Worm (Caenorhabditis elegans): ENCODE results near the gene F58D12.1.

F58D12.1 gene

DNA sequence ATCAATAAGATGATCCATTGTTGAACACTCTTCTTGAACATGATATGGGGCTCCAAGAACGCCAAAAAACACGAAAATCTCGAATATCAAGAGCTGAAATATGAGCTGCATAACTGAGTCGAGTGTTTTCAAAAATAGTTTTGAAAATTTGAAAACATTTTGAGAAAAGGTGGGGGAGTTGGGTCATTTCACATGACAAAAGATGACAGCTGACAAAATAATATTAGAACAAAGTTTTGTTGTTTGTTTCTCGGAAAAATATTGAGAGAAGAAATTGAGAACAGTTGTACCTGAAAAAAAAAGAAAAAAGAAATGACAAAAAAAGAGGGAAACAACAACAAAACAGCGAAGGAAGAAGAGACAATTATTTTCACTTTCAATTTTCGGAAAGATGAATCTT, 49.1 kb downstream of the F58D12.1 start, which contains the start of the genes D1086.2 and D1086.1:
Gene D1086.2 (minus strand): TSS at position 150 of the 400 bp plus-strand sequence.
Gene D1086.1 (plus strand): TSS at position 340 of the 400 bp plus-strand sequence.
- TF ChIP-seq klf-2 (GFP tag; conservative IDR thresholded peaks at IDR 0.05) (no peak), cog-1 (tag; optimal IDR thresholded peaks at IDR 0.05) (no peak), ztf-23 (GFP tag; IDR thresholded peaks at IDR 0.05) (no peak), ztf-29 (GFP tag; IDR thresholded peaks at IDR 0.05) (no peak), T22C8.4 (GFP tag; IDR thresholded peaks at IDR 0.05) (no peak), med-1 (GFP tag; optimal IDR thresholded peaks at IDR 0.05; ENCODE audit: insufficient read depth) (no peak), flt-1 (GFP tag; IDR thresholded peaks at IDR 0.05) (no peak), tab-1 (GFP tag; IDR thresholded peaks at IDR 0.05) (no peak), ref-1 (GFP tag; conservative IDR thresholded peaks at IDR 0.05) (no peak)

DNA sequence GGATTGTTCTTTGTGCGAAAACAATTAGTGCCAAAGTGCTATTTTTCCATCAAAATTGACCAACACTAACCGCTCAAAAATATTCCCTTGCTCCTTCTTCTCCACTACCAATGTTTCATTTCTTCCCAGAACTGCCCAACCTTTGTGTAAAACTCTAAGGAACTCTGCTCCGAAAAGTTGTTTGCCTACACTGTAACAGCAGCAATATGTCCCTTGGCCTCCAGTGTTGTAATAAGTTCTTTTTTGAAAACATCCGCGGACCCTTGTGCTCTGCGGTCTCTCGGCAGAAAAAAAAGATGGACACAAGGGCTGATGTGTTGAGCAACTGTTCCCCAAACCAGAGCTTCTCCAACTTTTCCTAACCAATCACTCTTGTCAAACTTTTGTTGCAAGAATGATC, 51.5 kb downstream of the F58D12.1 start, which contains the start of gene D1086.12:
Gene D1086.12 (plus strand): TSS at position 301 of the 400 bp plus-strand sequence.
- no peak for TF ChIP-seq klf-2 (GFP tag; conservative IDR thresholded peaks at IDR 0.05)
- TF ChIP-seq ztf-23 (GFP tag; IDR thresholded peaks at IDR 0.05) = no peak
- no peak for TF ChIP-seq cog-1 (tag; optimal IDR thresholded peaks at IDR 0.05)
- TF ChIP-seq tab-1 (GFP tag; IDR thresholded peaks at IDR 0.05) = no peak
- TF ChIP-seq ref-1 (GFP tag; conservative IDR thresholded peaks at IDR 0.05) = no peak

DNA sequence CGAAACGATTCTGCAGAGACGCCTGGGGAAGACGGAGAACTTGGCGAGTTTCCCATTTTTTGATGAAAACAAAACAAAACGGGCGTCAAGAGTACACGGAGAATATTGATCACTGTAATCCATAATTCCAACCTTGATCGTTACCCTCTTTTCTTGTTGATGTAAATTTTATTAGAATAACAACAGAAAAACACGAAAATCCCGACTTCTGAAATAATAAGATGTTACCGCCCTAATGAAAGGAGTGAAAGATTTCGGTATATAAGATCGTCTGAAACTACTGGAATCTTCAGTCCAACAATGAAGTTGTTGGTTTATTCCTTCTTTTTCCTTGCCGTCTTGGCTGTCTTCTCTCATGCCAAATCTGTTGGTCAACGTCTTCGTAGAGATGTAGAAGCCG, 54.6 kb downstream of the F58D12.1 start, which contains the start of gene D1086.9:
Gene D1086.9 (plus strand): TSS at position 301 of the 400 bp plus-strand sequence.
- TF ChIP-seq ref-1 (GFP tag; conservative IDR thresholded peaks at IDR 0.05) (no peak), tab-1 (GFP tag; IDR thresholded peaks at IDR 0.05) (no peak), flt-1 (GFP tag; IDR thresholded peaks at IDR 0.05) (no peak), klf-2 (GFP tag; conservative IDR thresholded peaks at IDR 0.05) (no peak), T22C8.4 (GFP tag; IDR thresholded peaks at IDR 0.05) (no peak), cog-1 (tag; optimal IDR thresholded peaks at IDR 0.05) (no peak), ztf-23 (GFP tag; IDR thresholded peaks at IDR 0.05) (no peak), med-1 (GFP tag; optimal IDR thresholded peaks at IDR 0.05; ENCODE audit: insufficient read depth) (no peak), ztf-29 (GFP tag; IDR thresholded peaks at IDR 0.05) (no peak)
